Worm (Caenorhabditis elegans): ENCODE results near the gene acbp-6.

acbp-6 gene

DNA sequence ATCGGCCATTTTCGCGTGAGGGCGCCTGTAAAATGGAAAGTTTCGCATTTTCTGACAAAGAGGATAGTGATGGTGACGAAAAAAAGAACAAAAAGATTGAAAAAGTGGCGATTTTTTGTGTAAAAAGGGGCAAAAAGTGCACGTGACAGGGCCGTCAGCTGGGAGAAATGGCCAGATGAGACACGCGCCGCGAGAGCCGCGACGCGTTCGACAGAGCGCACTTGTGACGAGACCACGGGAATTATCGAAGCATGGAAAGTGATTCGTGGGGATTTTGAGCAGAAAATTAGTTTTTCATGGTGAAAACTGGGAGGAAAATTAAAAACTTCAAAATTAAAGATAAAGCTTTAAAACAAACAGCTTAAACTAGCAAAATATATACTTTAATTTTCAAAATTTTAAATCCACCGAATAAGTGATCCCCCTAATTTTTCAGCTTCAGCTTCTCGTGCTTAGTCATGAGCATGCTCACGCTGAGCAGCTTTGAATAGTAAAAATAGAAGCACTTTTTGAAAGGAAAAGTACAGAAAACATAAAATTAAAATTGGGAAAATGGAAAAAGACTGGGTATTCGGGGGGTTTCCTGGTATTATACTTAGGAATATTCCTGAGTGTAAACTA lies 5.9 kb downstream of the acbp-6 start, which contains the start of gene W03C9.5 (continued):
- TF ChIP-seq hmg-1.1 (GFP tag; IDR thresholded peaks at IDR 0.05) (peak; percentile 89), php-3 (GFP tag; IDR thresholded peaks at IDR 0.05) (0 out of 2 replicates have a peak, but pooled peaks have one; percentile 15), fos-1 (tag; optimal IDR thresholded peaks at IDR 0.05) (no peak), lin-29 (GFP tag; IDR thresholded peaks at IDR 0.05) (peak; percentile 73; the same call in 1 of the 2 replicates), dmd-8 (GFP tag; IDR thresholded peaks at IDR 0.05) (no peak), ZK337.2 (GFP tag; IDR thresholded peaks at IDR 0.05) (peak; percentile 64; the same call in 1 of the 2 replicates)

DNA sequence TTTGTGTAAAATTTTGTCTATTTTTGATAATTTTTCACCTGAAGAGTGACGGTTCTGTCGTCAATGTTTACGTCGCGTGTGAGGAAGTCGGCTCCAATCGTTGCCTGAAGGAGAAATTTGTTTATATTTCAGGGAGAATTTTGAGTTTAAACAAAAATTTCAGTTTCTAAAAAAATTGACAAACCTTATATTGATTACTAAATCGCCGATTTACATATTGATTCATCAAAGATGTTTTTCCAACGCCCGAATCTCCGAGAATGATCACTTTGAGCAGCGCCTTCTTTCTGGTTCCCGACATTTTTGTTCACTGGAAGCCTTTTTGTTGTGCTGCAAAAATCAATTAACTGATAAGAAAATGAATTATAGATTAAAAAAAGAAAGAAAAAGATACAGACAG lies 6.9 kb downstream of the acbp-6 start, which contains the start of gene rab-7:
TSS of gene rab-7 (minus strand) at position 330 of the 400 bp plus-strand sequence.
- TF ChIP-seq ctbp-1 (GFP tag; IDR thresholded peaks at IDR 0.05) (0 out of 2 replicates have a peak, but pooled peaks have one; percentile 28), php-3 (GFP tag; IDR thresholded peaks at IDR 0.05) (no peak), zip-11 (GFP tag; IDR thresholded peaks at IDR 0.05) (no peak), ama-1 (optimal IDR thresholded peaks at IDR 0.05) (peak; percentile 86), ztf-11 (tag; optimal IDR thresholded peaks at IDR 0.05) (no peak), nhr-77 (tag; optimal IDR thresholded peaks at IDR 0.05) (peak; percentile 8), ceh-44 (GFP tag; IDR thresholded peaks at IDR 0.05) (no peak), nhr-28 (tag; optimal IDR thresholded peaks at IDR 0.05) (no peak), arid-1 (GFP tag; conservative IDR thresholded peaks at IDR 0.05) (no peak), tag-97 (GFP tag; IDR thresholded peaks at IDR 0.05) (no peak), ceh-62 (tag; optimal IDR thresholded peaks at IDR 0.05) (no peak), hif-1 (tag; optimal IDR thresholded peaks at IDR 0.05) (no peak), lsy-2 (tag; optimal IDR thresholded peaks at IDR 0.05) (peak in 1 of 2 experiments; percentile 39), pqm-1 (tag; optimal IDR thresholded peaks at IDR 0.05) (no peak), lin-13 (GFP tag; optimal IDR thresholded peaks at IDR 0.05) (peak; percentile 24), lin-38 (GFP tag; IDR thresholded peaks at IDR 0.05) (peak; percentile 63), ceh-32 (tag; optimal IDR thresholded peaks at IDR 0.05; ENCODE audit: poor library complexity) (no peak), D1046.2 (GFP tag; IDR thresholded peaks at IDR 0.05) (0 out of 2 replicates have a peak, but pooled peaks have one; percentile 6), ceh-28 (tag; optimal IDR thresholded peaks at IDR 0.05) (no peak), zfp-3 (GFP tag; conservative IDR thresholded peaks at IDR 0.05) (0 out of 2 replicates have a peak, but pooled peaks have one; percentile 46), Y48G9A.11 (GFP tag; IDR thresholded peaks at IDR 0.05) (peak; percentile 44; the same call in 1 of the 2 replicates), nhr-76 (tag; optimal IDR thresholded peaks at IDR 0.05) (no peak), rbr-2 (tag; optimal IDR thresholded peaks at IDR 0.05) (no peak), F10B5.3 (tag; optimal IDR thresholded peaks at IDR 0.05) (no peak), aha-1 (tag) (peak; percentile 95), daf-16 (GFP tag; optimal IDR thresholded peaks at IDR 0.05) (no peak), daf-16 (tag; optimal IDR thresholded peaks at IDR 0.05) (peak; percentile 41), Y5F2A.4 (GFP tag; optimal IDR thresholded peaks at IDR 0.05) (no peak), Y105C5A.15 (GFP tag; IDR thresholded peaks at IDR 0.05) (no peak), dve-1 (tag; optimal IDR thresholded peaks at IDR 0.05; ENCODE audit: insufficient read depth) (peak; percentile 58), vab-7 (GFP tag; IDR thresholded peaks at IDR 0.05) (no peak), ZK337.2 (GFP tag; IDR thresholded peaks at IDR 0.05) (no peak), dmd-9 (GFP tag; IDR thresholded peaks at IDR 0.05) (no peak)

DNA sequence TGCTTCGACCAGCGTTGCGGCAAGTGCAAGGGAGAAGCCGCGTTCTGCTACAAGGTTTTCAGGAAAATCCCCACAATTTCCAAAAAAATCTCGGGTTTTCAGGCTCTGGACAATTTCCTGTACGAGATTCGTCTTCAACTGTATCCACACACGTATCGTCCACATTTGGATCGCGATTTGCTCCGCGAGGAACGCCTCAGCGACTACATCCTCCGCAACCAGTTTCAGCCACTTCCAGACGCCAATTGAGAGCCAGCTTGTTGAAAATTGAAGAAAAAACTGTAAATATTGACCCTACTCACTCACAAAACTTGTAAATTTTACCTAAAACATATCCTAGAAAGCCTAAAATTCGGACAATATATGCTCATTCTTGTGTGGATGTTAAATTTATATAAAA lies 8.7 kb downstream of the acbp-6 start:
- TF ChIP-seq ama-1 (optimal IDR thresholded peaks at IDR 0.05) (peak; percentile 87), ces-1 (GFP tag; optimal IDR thresholded peaks at IDR 0.05) (no peak), dpl-1 (GFP tag; optimal IDR thresholded peaks at IDR 0.05) (no peak), sdz-12 (GFP tag; optimal IDR thresholded peaks at IDR 0.05) (peak; percentile 28), mes-2 (tag; optimal IDR thresholded peaks at IDR 0.05; ENCODE audit: poor library complexity, severe bottlenecking) (no peak), spr-1 (tag; optimal IDR thresholded peaks at IDR 0.05) (no peak), ztf-7 (tag; optimal IDR thresholded peaks at IDR 0.05) (no peak), Y5F2A.4 (GFP tag; optimal IDR thresholded peaks at IDR 0.05) (no peak), snpc-1.2 (GFP tag; IDR thresholded peaks at IDR 0.05) (no peak), dmd-6 (GFP tag; IDR thresholded peaks at IDR 0.05) (0 out of 2 replicates have a peak, but pooled peaks have one; percentile 13), nhr-10 (tag; optimal IDR thresholded peaks at IDR 0.05) (no peak), D1046.2 (GFP tag; IDR thresholded peaks at IDR 0.05) (no peak), egl-43 (GFP tag; IDR thresholded peaks at IDR 0.05) (0 out of 2 replicates have a peak, but pooled peaks have one; percentile 38), F44E2.7 (GFP tag; IDR thresholded peaks at IDR 0.05) (no peak), lin-39 (tag; optimal IDR thresholded peaks at IDR 0.05) (no peak), tra-1 (GFP tag; IDR thresholded peaks at IDR 0.05) (no peak)

All from whole organism, L4 larva.